Worm (Caenorhabditis elegans): ENCODE measurements around the gene Y37E11AL.9.

ce11 chrIV:3742426-3742839 is 42.0 kb upstream of the Y37E11AL.9 start:
- TF ChIP-seq fkh-10 (GFP tag; optimal IDR thresholded peaks at IDR 0.05) (no peak), hlh-30 (tag; optimal IDR thresholded peaks at IDR 0.05; ENCODE audit: insufficient read depth) (peak; percentile 95)

Measured in whole organism, late embryonic.